Worm (Caenorhabditis elegans) whole organism, late embryonic: Measurements from ENCODE around the gene idpb-3.
A peak's percentile ranks its signal among the peaks of the same experiment; 100 is the strongest.

Source experiments
- C08G9.2 ChIP-seq: sonication (generic microtip); optimal IDR thresholded peaks from 2 replicates; lab custom pipeline; 2016; ENCODE audit warnings: mild to moderate bottlenecking, missing genetic modification characterization, moderate library complexity, missing compliant biosample characterization
- F13H6.1 ChIP-seq: sonication (generic microtip); optimal IDR thresholded peaks from 2 replicates; lab custom pipeline; 2016; ENCODE audit warnings: missing genetic modification characterization, missing compliant biosample characterization
- K02D7.2 ChIP-seq: sonication (generic microtip); optimal IDR thresholded peaks from 2 replicates; lab custom pipeline; 2017; ENCODE audit warnings: mild to moderate bottlenecking, missing genetic modification characterization, missing compliant biosample characterization
- K09A11.1 ChIP-seq: sonication (generic microtip); optimal IDR thresholded peaks from 2 replicates; lab custom pipeline; 2017; ENCODE audit warnings: antibody characterized with exemption, mild to moderate bottlenecking, missing genetic modification characterization, missing compliant biosample characterization; ENCODE audit not compliant: insufficient read depth
- T23F11.4 ChIP-seq: fragments of 200-800 bp; sonication (Bioruptor generic); optimal IDR thresholded peaks from 2 replicates; lab custom pipeline; 2018; ENCODE audit warnings: mild to moderate bottlenecking, missing genetic modification characterization, missing compliant biosample characterization
- Y22D7AL.16 ChIP-seq: sonication (generic microtip); optimal IDR thresholded peaks from 2 replicates; lab custom pipeline; 2016; ENCODE audit warnings: missing genetic modification characterization, missing compliant biosample characterization
- ama-1 ChIP-seq: fragments of 150-350 bp; optimal IDR thresholded peaks from 2 replicates; lab custom pipeline; 2014
- ceh-18 ChIP-seq: sonication (generic microtip); optimal IDR thresholded peaks from 2 replicates; lab custom pipeline; 2016; ENCODE audit warnings: missing genetic modification characterization, missing compliant biosample characterization
- ceh-19 ChIP-seq: fragments of 200-800 bp; sonication (Bioruptor generic); optimal IDR thresholded peaks from 2 replicates; lab custom pipeline; 2018; ENCODE audit warnings: mild to moderate bottlenecking, missing genetic modification characterization, missing compliant biosample characterization
- ceh-2 ChIP-seq: sonication (generic microtip); optimal IDR thresholded peaks from 2 replicates; lab custom pipeline; 2016; ENCODE audit warnings: missing genotype, missing genetic modification characterization, missing compliant biosample characterization
- ceh-24 ChIP-seq: sonication (generic microtip); optimal IDR thresholded peaks from 2 replicates; lab custom pipeline; 2016; ENCODE audit warnings: mild to moderate bottlenecking, missing genetic modification characterization, missing compliant biosample characterization
- ceh-30 ChIP-seq: fragments of 150-350 bp; optimal IDR thresholded peaks from 2 replicates; lab custom pipeline; 2014; ENCODE audit warnings: missing biosample characterization, missing genetic modification characterization
- ceh-31 ChIP-seq: sonication (generic microtip); optimal IDR thresholded peaks from 2 replicates; lab custom pipeline; 2016; ENCODE audit warnings: missing genetic modification characterization, missing compliant biosample characterization
- ceh-34 ChIP-seq: sonication (generic microtip); optimal IDR thresholded peaks from 2 replicates; lab custom pipeline; 2016; ENCODE audit warnings: mild to moderate bottlenecking, missing genetic modification characterization, missing compliant biosample characterization
- ceh-48 ChIP-seq: sonication (generic microtip); optimal IDR thresholded peaks from 2 replicates; lab custom pipeline; 2016; ENCODE audit warnings: missing genetic modification characterization, inconsistent platforms, missing compliant biosample characterization
- ceh-9 ChIP-seq: sonication (generic microtip); optimal IDR thresholded peaks from 2 replicates; lab custom pipeline; 2016; ENCODE audit warnings: mild to moderate bottlenecking, missing genetic modification characterization, inconsistent platforms, missing compliant biosample characterization
- che-1 ChIP-seq: sonication (generic microtip); optimal IDR thresholded peaks from 2 replicates; lab custom pipeline; 2016; ENCODE audit warnings: mild to moderate bottlenecking, missing genetic modification characterization, missing compliant biosample characterization
- elt-4 ChIP-seq: sonication (generic microtip); optimal IDR thresholded peaks from 2 replicates; lab custom pipeline; 2016; ENCODE audit warnings: missing genetic modification characterization, missing compliant biosample characterization
- eyg-1 ChIP-seq: sonication (generic microtip); optimal IDR thresholded peaks from 2 replicates; lab custom pipeline; 2016; ENCODE audit warnings: missing genotype, missing genetic modification characterization, missing compliant biosample characterization
- fkh-10 ChIP-seq: fragments of 150-350 bp; optimal IDR thresholded peaks from 2 replicates; lab custom pipeline; 2014; ENCODE audit warnings: missing biosample characterization, missing genetic modification reagents, missing genetic modification characterization
- fkh-6 ChIP-seq: sonication (generic microtip); optimal IDR thresholded peaks from 2 replicates; lab custom pipeline; 2016; ENCODE audit warnings: missing genetic modification characterization, missing compliant biosample characterization
- gmeb-2 ChIP-seq: sonication (generic microtip); optimal IDR thresholded peaks from 2 replicates; lab custom pipeline; 2016; ENCODE audit warnings: missing genetic modification characterization, inconsistent platforms, missing compliant biosample characterization
- hlh-30 ChIP-seq: sonication (generic microtip); optimal IDR thresholded peaks from 2 replicates; lab custom pipeline; 2017; ENCODE audit warnings: antibody characterized with exemption, missing genetic modification characterization, missing compliant biosample characterization; ENCODE audit not compliant: insufficient read depth
- hlh-6 ChIP-seq: sonication (generic microtip); optimal IDR thresholded peaks from 2 replicates; lab custom pipeline; 2016; ENCODE audit warnings: missing genotype, missing genetic modification characterization, missing compliant biosample characterization
- hlh-8 ChIP-seq: sonication (generic microtip); optimal IDR thresholded peaks from 2 replicates; lab custom pipeline; 2016; ENCODE audit warnings: missing genotype, missing genetic modification characterization, missing compliant biosample characterization
- madf-2 ChIP-seq: sonication (generic microtip); optimal IDR thresholded peaks from 2 replicates; lab custom pipeline; 2017; ENCODE audit warnings: missing genetic modification characterization, missing compliant biosample characterization
- mec-3 ChIP-seq: sonication (generic microtip); optimal IDR thresholded peaks from 2 replicates; lab custom pipeline; 2016; ENCODE audit warnings: borderline replicate concordance, missing genetic modification characterization, missing compliant biosample characterization
- odd-2 ChIP-seq: sonication (generic microtip); optimal IDR thresholded peaks from 2 replicates; lab custom pipeline; 2017; ENCODE audit warnings: antibody characterized with exemption, mild to moderate bottlenecking, missing genetic modification characterization, missing compliant biosample characterization
- pag-3 ChIP-seq: sonication (generic microtip); optimal IDR thresholded peaks from 2 replicates; lab custom pipeline; 2016; ENCODE audit warnings: missing compliant biosample characterization, missing genetic modification characterization, borderline replicate concordance
- pat-9 ChIP-seq: fragments of 200-800 bp; sonication (Bioruptor generic); optimal IDR thresholded peaks from 2 replicates; lab custom pipeline; 2018; ENCODE audit warnings: mild to moderate bottlenecking, missing genetic modification characterization, moderate library complexity, missing compliant biosample characterization
- pha-2 ChIP-seq: sonication (generic microtip); optimal IDR thresholded peaks from 2 replicates; lab custom pipeline; 2017; ENCODE audit warnings: mild to moderate bottlenecking, missing genetic modification characterization, missing compliant biosample characterization
- pqm-1 ChIP-seq: sonication (generic microtip); optimal IDR thresholded peaks from 2 replicates; lab custom pipeline; 2016; ENCODE audit warnings: missing genetic modification characterization, missing compliant biosample characterization
- pros-1 ChIP-seq: fragments of 150-350 bp; optimal IDR thresholded peaks from 2 replicates; lab custom pipeline; 2014; ENCODE audit warnings: missing biosample characterization, missing genetic modification reagents, missing genetic modification characterization
- rnt-1 ChIP-seq: sonication (generic microtip); optimal IDR thresholded peaks from 2 replicates; lab custom pipeline; 2016; ENCODE audit warnings: missing genetic modification characterization, missing compliant biosample characterization
- sox-4 ChIP-seq: sonication (generic microtip); optimal IDR thresholded peaks from 2 replicates; lab custom pipeline; 2017; ENCODE audit warnings: mild to moderate bottlenecking, missing genetic modification characterization, inconsistent platforms, missing compliant biosample characterization
- tbx-7 ChIP-seq: sonication (generic microtip); optimal IDR thresholded peaks from 2 replicates; lab custom pipeline; 2016; ENCODE audit warnings: missing genotype, missing genetic modification characterization, missing compliant biosample characterization
- ttx-3 ChIP-seq: sonication (generic microtip); optimal IDR thresholded peaks from 2 replicates; lab custom pipeline; 2016; ENCODE audit warnings: missing genetic modification reagents, missing genetic modification characterization, missing compliant biosample characterization
- unc-3 ChIP-seq, 2 experiments: fragments of 200-800 bp in 1 of 2; sonication (Bioruptor generic) in 1 of 2; sonication (generic microtip) in 1 of 2; conservative IDR thresholded peaks in 1 of 2; optimal IDR thresholded peaks in 1 of 2; 2 replicates each; pipeline versions ENCODE4 v1.3.6 to Lab custom; 2016 to 2022; ENCODE audit warnings: missing compliant biosample characterization in 2 of 2, missing genetic modification characterization in 2 of 2, missing genetic modification reagents in 1 of 2
- zip-5 ChIP-seq: sonication (generic microtip); optimal IDR thresholded peaks from 2 replicates; lab custom pipeline; 2016; ENCODE audit warnings: missing genetic modification characterization, missing compliant biosample characterization
- ztf-16 ChIP-seq: sonication (generic microtip); optimal IDR thresholded peaks from 2 replicates; lab custom pipeline; 2017; ENCODE audit warnings: missing genetic modification characterization, missing compliant biosample characterization

The idpb-3 gene

DNA sequence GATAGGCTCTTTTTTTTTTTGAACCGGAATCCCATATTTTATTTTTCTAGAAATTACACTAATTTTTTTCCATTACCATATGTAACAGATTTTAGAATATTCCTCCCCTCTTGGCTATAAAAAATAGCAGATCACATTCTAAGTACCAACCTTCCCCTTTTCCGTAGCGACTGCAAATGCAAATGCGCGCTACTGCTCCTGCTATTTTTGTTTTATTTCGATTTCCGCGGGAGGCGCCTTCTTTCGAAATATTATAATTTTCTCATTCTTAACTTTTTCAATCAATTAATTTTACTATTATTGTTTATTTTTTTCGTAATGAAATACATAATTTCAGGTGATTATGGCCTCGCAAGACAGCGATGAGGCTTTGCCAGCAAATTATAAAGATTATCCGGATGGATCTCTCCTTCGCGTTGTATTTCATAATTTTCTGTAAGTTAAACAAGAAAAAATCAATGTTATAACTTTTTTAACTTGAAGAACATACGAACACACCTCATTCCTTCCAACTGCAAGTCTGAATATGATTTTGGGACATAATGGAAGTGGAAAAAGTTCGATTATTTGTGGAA lies 39.7 kb downstream of the idpb-3 start, which contains the start of gene smc-5 (continued):
- TF ChIP-seq elt-4 (tag; lab: Kevin White, UChicago) (no peak), ceh-48 (tag; lab: Kevin White, UChicago) (no peak), gmeb-2 (tag; lab: Kevin White, UChicago) (no peak), ceh-9 (tag; lab: Kevin White, UChicago) (no peak), mec-3 (tag; lab: Kevin White, UChicago) (no peak), ceh-24 (tag; lab: Kevin White, UChicago) (no peak), K09A11.1 (tag; lab: Kevin White, UChicago) (no peak), sox-4 (tag; lab: Kevin White, UChicago) (no peak), ceh-34 (tag; lab: Kevin White, UChicago) (peak; percentile 68), ztf-16 (tag; lab: Kevin White, UChicago) (peak; percentile 14), zip-5 (peak; percentile 43), F13H6.1 (tag; lab: Kevin White, UChicago) (peak; percentile 36), eyg-1 (tag; lab: Kevin White, UChicago) (no peak), Y22D7AL.16 (tag; lab: Kevin White, UChicago) (no peak), fkh-10 (no peak), pat-9 (tag; lab: Kevin White, UChicago) (no peak), ceh-19 (no peak), K02D7.2 (tag; lab: Kevin White, UChicago) (no peak), hlh-8 (tag; lab: Kevin White, UChicago) (peak; percentile 13), unc-3 (GFP tag; conservative IDR thresholded peaks at IDR 0.05; lab: Robert Waterston, UW) (no peak), unc-3 (tag; optimal IDR thresholded peaks at IDR 0.05; lab: Kevin White, UChicago) (no peak), ceh-31 (peak; percentile 91), T23F11.4 (GFP tag; lab: Kevin White, UChicago) (no peak), madf-2 (tag; lab: Kevin White, UChicago) (no peak), pha-2 (no peak), ceh-2 (tag; lab: Kevin White, UChicago) (peak; percentile 69), ama-1 (lab: Kevin White, UChicago) (no peak), pros-1 (tag; lab: Kevin White, UChicago) (no peak), che-1 (tag; lab: Kevin White, UChicago) (no peak), C08G9.2 (tag; lab: Kevin White, UChicago) (peak; percentile 63), hlh-6 (tag; lab: Kevin White, UChicago) (no peak), pag-3 (tag; lab: Kevin White, UChicago) (no peak), odd-2 (tag; lab: Kevin White, UChicago) (no peak), ceh-30 (tag; lab: Kevin White, UChicago) (no peak), rnt-1 (tag; lab: Kevin White, UChicago) (peak; percentile 52)

DNA sequence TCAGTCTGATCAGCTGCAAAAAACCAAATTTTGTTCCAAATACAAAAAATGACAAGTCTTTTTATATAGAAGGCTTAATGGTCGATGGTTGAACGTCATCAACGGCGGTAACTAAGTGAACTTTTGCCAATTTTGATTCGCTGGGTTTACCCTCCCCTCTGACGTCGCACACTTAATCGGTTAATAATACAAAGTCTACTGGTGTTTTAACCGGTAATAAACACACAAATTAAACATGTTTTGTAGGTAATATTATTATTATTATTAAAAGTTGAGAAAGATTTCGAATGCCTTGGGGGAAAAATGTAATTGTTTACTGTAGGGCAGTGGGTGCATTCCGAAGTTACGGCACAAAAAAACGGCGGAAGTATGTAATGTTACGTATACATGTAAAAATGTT lies 40.9 kb downstream of the idpb-3 start, which contains the start of gene pho-12:
Gene pho-12, minus strand, starts transcription at position 101 of the 400 bp plus-strand sequence.
- TF ChIP-seq hlh-30 (tag; lab: Kevin White, UChicago) (no peak), hlh-6 (tag; lab: Kevin White, UChicago) (no peak), pqm-1 (tag; lab: Kevin White, UChicago) (no peak), ceh-18 (tag; lab: Kevin White, UChicago) (no peak), ceh-30 (tag; lab: Kevin White, UChicago) (no peak), elt-4 (tag; lab: Kevin White, UChicago) (no peak), K02D7.2 (tag; lab: Kevin White, UChicago) (no peak), tbx-7 (tag; lab: Kevin White, UChicago) (no peak), mec-3 (tag; lab: Kevin White, UChicago) (no peak), ama-1 (lab: Kevin White, UChicago) (no peak), ttx-3 (tag; lab: Kevin White, UChicago) (no peak), rnt-1 (tag; lab: Kevin White, UChicago) (no peak), fkh-6 (no peak), ceh-19 (no peak)
- TF ChIP-seq, all 69 proteins: peak for 0
